Worm (Caenorhabditis elegans) whole organism, mixed stage, embryonic: ENCODE data around the gene sri-32.

Experiments used
- ceh-83 ChIP-seq: fragments of 200-800 bp; sonication (Bioruptor generic); optimal IDR thresholded peaks from 2 replicates; lab custom pipeline; 2018; ENCODE audit warnings: mild to moderate bottlenecking, missing genetic modification characterization, missing compliant biosample characterization
- cnd-1 ChIP-seq: fragments of 200-800 bp; sonication (Bioruptor generic); optimal IDR thresholded peaks from 2 replicates; lab custom pipeline; 2018; ENCODE audit warnings: mild to moderate bottlenecking, missing genetic modification characterization, missing compliant biosample characterization
- hlh-1 ChIP-seq: fragments of 150-350 bp; optimal IDR thresholded peaks from 2 replicates; lab custom pipeline; 2014; ENCODE audit warnings: missing biosample characterization, missing genetic modification reagents, missing genetic modification characterization
- lin-13 ChIP-seq: fragments of 150-350 bp; optimal IDR thresholded peaks from 2 replicates; lab custom pipeline; 2014; ENCODE audit warnings: missing biosample characterization, missing genetic modification characterization
- nhr-237 ChIP-seq: fragments of 150-350 bp; optimal IDR thresholded peaks from 2 replicates; lab custom pipeline; 2014; ENCODE audit warnings: missing biosample characterization, missing genetic modification characterization
- nhr-76 ChIP-seq: sonication (generic microtip); optimal IDR thresholded peaks from 2 replicates; lab custom pipeline; 2017; ENCODE audit warnings: missing biosample characterization, missing genetic modification characterization
- pha-4 ChIP-seq: fragments of 150-350 bp; optimal IDR thresholded peaks from 2 replicates; lab custom pipeline; 2018; ENCODE audit warnings: missing biosample characterization, missing genetic modification reagents, missing genetic modification characterization
- sptf-1 ChIP-seq: sonication (generic microtip); optimal IDR thresholded peaks from 2 replicates; lab custom pipeline; 2017; ENCODE audit warnings: mild to moderate bottlenecking, missing genetic modification characterization, moderate library complexity, missing compliant biosample characterization
- unc-39 ChIP-seq: fragments of 150-350 bp; optimal IDR thresholded peaks from 2 replicates; lab custom pipeline; 2014; ENCODE audit warnings: missing biosample characterization, missing genetic modification characterization
- ztf-11 ChIP-seq: fragments of 150-350 bp; optimal IDR thresholded peaks from 2 replicates; lab custom pipeline; 2014; ENCODE audit warnings: missing biosample characterization, missing genetic modification characterization

DNA sequence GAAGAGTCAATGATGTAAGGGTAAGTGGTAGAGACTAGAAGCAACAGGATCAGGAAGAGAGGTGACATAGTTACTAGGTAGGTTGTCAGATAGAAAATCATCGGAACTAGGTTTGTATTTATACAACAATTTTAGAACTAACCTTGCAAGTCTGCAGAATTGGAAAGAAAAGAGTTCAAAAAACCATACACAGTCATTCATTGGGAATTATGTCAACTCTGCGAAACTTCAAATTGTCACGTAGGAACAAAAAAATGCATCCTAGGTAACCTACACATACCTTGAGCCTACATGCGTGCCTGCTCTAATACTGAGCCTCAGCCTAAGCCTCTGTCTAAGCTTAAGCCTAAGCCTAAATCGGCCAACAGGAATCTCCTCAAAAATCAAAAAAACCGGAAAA, 27.9 kb downstream of the sri-32 start, which contains the start of gene ins-19:
- TF ChIP-seq lin-13 (tag; lab: Kevin White, UChicago) (no peak), nhr-237 (tag; lab: Kevin White, UChicago) (no peak), sptf-1 (tag; lab: Kevin White, UChicago) (no peak), ceh-83 (no peak), unc-39 (no peak), pha-4 (tag; lab: Kevin White, UChicago) (no peak), ztf-11 (tag; lab: Kevin White, UChicago) (no peak), nhr-76 (tag; lab: Kevin White, UChicago) (no peak), hlh-1 (tag; lab: Kevin White, UChicago) (no peak), cnd-1 (tag; lab: Kevin White, UChicago) (no peak)
